Worm (Caenorhabditis elegans) whole organism, early embryonic: ENCODE measurements around the gene Y54G2A.45.

Experiments
- B0310.2 ChIP-seq: sonication (generic microtip); optimal IDR thresholded peaks from 2 replicates; lab custom pipeline; 2016; ENCODE audit warnings: mild to moderate bottlenecking, missing genetic modification characterization, missing compliant biosample characterization
- F13C5.2 ChIP-seq: sonication (generic microtip); optimal IDR thresholded peaks from 2 replicates; lab custom pipeline; 2017; ENCODE audit warnings: mild to moderate bottlenecking, missing genetic modification characterization, inconsistent platforms, missing compliant biosample characterization
- ama-1 ChIP-seq: fragments of 150-350 bp; optimal IDR thresholded peaks from 2 replicates; lab custom pipeline; 2014
- ets-7 ChIP-seq: sonication (generic microtip); optimal IDR thresholded peaks from 2 replicates; lab custom pipeline; 2016; ENCODE audit warnings: missing genotype, missing genetic modification characterization, missing compliant biosample characterization
- flt-1 ChIP-seq: fragments of 200-800 bp; sonication (Bioruptor generic); IDR thresholded peaks from 2 replicates; pipeline ENCODE4 v1.3.6; 2022; ENCODE audit warnings: missing genetic modification characterization, missing compliant biosample characterization
- hmbx-1 ChIP-seq: sonication (generic microtip); optimal IDR thresholded peaks from 2 replicates; lab custom pipeline; 2016; ENCODE audit warnings: mild to moderate bottlenecking, missing genetic modification characterization, missing compliant biosample characterization
- hmg-4 ChIP-seq: fragments of 200-800 bp; sonication (Bioruptor generic); optimal IDR thresholded peaks from 2 replicates; lab custom pipeline; 2018; ENCODE audit warnings: mild to moderate bottlenecking, missing genetic modification characterization, missing compliant biosample characterization
- pes-1 ChIP-seq: fragments of 200-800 bp; sonication (Bioruptor generic); IDR thresholded peaks from 2 replicates; pipeline ENCODE4 v1.3.6; 2022; ENCODE audit warnings: missing genetic modification reagents, missing genetic modification characterization, missing compliant biosample characterization
- scrt-1 ChIP-seq: fragments of 200-800 bp; sonication (Bioruptor generic); IDR thresholded peaks from 2 replicates; pipeline ENCODE4 v1.3.6; 2022; ENCODE audit warnings: missing genetic modification characterization, missing compliant biosample characterization
- tbx-11 ChIP-seq: fragments of 200-800 bp; sonication (Bioruptor generic); IDR thresholded peaks from 2 replicates; pipeline ENCODE4 v1.3.6; 2022; ENCODE audit warnings: missing genetic modification characterization, missing compliant biosample characterization
- tbx-37 ChIP-seq: fragments of 200-800 bp; sonication (Bioruptor generic); conservative IDR thresholded peaks from 2 replicates; pipeline ENCODE4 v1.3.6; 2022; ENCODE audit warnings: missing genetic modification reagents, missing genetic modification characterization, missing compliant biosample characterization

- TF ChIP-seq hmbx-1 (tag; lab: Kevin White, UChicago) (no peak), hmg-4 (GFP tag; lab: Kevin White, UChicago) (no peak), ama-1 (lab: Kevin White, UChicago) (no peak), B0310.2 (tag; lab: Kevin White, UChicago) (no peak), ets-7 (tag; lab: Kevin White, UChicago) (no peak), tbx-11 (no peak), scrt-1 (GFP tag; lab: Robert Waterston, UW) (no peak), F13C5.2 (tag; lab: Kevin White, UChicago) (no peak), tbx-37 (no peak), flt-1 (GFP tag; lab: Robert Waterston, UW) (no peak), pes-1 (GFP tag; lab: Robert Waterston, UW) (no peak)
Observed at ce11 chrIV:2819633-2820032, 14.0 kb downstream of the Y54G2A.45 start, which contains the start of gene Y54G2A.13.
